Worm (Caenorhabditis elegans) whole organism, late embryonic: Measurements from ENCODE around the gene fbxa-218.

Experiments used
- ceh-18 ChIP-seq: sonication (generic microtip); optimal IDR thresholded peaks from 2 replicates; lab custom pipeline; 2016; ENCODE audit warnings: missing genetic modification characterization, missing compliant biosample characterization
- dve-1 ChIP-seq: sonication (generic microtip); optimal IDR thresholded peaks from 2 replicates; lab custom pipeline; 2017; ENCODE audit warnings: antibody characterized with exemption, mild to moderate bottlenecking, missing genetic modification characterization, missing compliant biosample characterization
- fkh-10 ChIP-seq: fragments of 150-350 bp; optimal IDR thresholded peaks from 2 replicates; lab custom pipeline; 2014; ENCODE audit warnings: missing biosample characterization, missing genetic modification reagents, missing genetic modification characterization
- nhr-11 ChIP-seq: fragments of 150-350 bp; optimal IDR thresholded peaks from 2 replicates; lab custom pipeline; 2014; ENCODE audit warnings: missing biosample characterization, missing genetic modification characterization
- pag-3 ChIP-seq: sonication (generic microtip); optimal IDR thresholded peaks from 2 replicates; lab custom pipeline; 2016; ENCODE audit warnings: missing compliant biosample characterization, missing genetic modification characterization, borderline replicate concordance
- rnt-1 ChIP-seq: sonication (generic microtip); optimal IDR thresholded peaks from 2 replicates; lab custom pipeline; 2016; ENCODE audit warnings: missing genetic modification characterization, missing compliant biosample characterization
- ttx-3 ChIP-seq: sonication (generic microtip); optimal IDR thresholded peaks from 2 replicates; lab custom pipeline; 2016; ENCODE audit warnings: missing genetic modification reagents, missing genetic modification characterization, missing compliant biosample characterization
- unc-86 ChIP-seq: sonication (generic microtip); optimal IDR thresholded peaks from 2 replicates; lab custom pipeline; 2016; ENCODE audit warnings: missing genetic modification characterization, missing compliant biosample characterization
- zip-5 ChIP-seq: sonication (generic microtip); optimal IDR thresholded peaks from 2 replicates; lab custom pipeline; 2016; ENCODE audit warnings: missing genetic modification characterization, missing compliant biosample characterization

DNA sequence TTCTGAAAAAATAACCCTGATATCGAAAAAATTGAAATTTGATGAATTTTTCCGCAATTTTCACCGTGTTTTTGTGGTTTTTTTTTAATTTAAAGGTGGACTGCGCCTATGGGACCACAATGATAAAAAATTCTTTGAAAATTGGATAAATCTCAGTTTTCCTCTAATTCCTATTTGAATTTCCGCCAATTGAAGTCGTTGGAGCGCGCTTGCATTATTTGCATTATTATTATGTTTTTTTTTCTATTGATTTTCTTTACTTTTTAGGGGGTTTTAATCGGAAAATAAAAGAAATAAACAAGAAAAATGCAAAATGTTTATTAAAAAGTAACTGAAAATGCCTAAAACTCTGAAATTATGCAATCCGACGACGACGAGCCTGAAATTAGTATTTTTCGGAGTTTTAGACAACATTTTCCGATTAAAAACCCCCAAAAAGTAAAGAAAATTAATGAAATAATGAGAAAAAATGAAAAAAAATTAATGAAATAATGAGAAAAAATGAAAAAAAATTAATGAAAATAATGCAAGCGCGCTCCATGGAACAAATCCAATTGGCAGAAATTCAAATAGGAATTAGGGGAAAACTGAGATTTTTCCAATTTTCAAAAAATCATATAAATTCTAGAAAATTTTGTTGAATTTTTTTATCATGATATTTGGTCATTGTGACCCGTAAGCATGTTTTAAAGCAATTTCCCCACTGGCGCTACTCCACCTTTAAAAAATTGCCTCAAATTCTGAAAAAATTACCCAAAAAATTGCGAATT, 19.5 kb downstream of the fbxa-218 start:
- TF ChIP-seq fkh-10 (GFP tag; lab: Kevin White, UChicago) (no peak), ceh-18 (no peak), dve-1 (no peak), rnt-1 (tag; lab: Kevin White, UChicago) (no peak), unc-86 (tag; lab: Kevin White, UChicago) (no peak), ttx-3 (tag; lab: Kevin White, UChicago) (no peak), nhr-11 (tag; lab: Kevin White, UChicago) (no peak), zip-5 (tag; lab: Kevin White, UChicago) (no peak), pag-3 (no peak)
